Worm (Caenorhabditis elegans): ENCODE results near the gene tra-1.

ce11 chrIII:11123844-11124243, 71.2 kb downstream of the tra-1 start:
- TF ChIP-seq unc-3 (GFP tag; conservative IDR thresholded peaks at IDR 0.05) (no peak), unc-3 (tag; optimal IDR thresholded peaks at IDR 0.05) (no peak), nhr-11 (tag; optimal IDR thresholded peaks at IDR 0.05) (no peak), lim-6 (tag; optimal IDR thresholded peaks at IDR 0.05) (no peak), hlh-30 (tag; optimal IDR thresholded peaks at IDR 0.05; ENCODE audit: insufficient read depth) (no peak), ztf-16 (tag; optimal IDR thresholded peaks at IDR 0.05) (no peak), ama-1 (optimal IDR thresholded peaks at IDR 0.05) (no peak), npax-4 (tag; optimal IDR thresholded peaks at IDR 0.05) (no peak), K02D7.2 (tag; optimal IDR thresholded peaks at IDR 0.05) (no peak), pag-3 (tag; optimal IDR thresholded peaks at IDR 0.05; ENCODE audit: borderline replicate concordance) (no peak), gmeb-2 (tag; optimal IDR thresholded peaks at IDR 0.05) (no peak)

Data from whole organism, late embryonic.